Worm (Caenorhabditis elegans): ENCODE results near the gene F54C9.14.

F54C9.14 gene

DNA sequence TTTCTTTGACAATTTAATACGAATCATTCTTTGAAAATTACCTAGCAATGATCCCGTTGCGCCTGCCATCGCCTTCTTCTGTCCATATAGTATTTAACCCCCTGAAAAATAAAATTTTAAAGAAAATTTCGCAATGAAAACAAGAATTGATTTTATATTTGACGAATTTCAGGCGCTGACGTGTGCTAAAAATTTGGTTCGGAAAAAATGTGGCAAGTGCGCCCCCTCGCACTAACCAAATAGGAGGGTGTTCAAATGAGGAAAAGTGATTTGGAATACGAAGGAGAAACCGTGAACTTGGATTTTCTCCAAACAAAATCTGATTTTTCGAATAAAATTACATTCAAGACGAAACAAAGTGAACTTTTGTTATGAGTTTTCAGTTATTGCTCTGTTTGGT lies 3.9 kb downstream of the F54C9.14 start, which contains the start of gene stc-1:
Gene stc-1, minus strand, starts transcription at position 101 of the 400 bp plus-strand sequence.
- no peak for TF ChIP-seq T22C8.4 (GFP tag; IDR thresholded peaks at IDR 0.05)

- TF ChIP-seq ref-1 (GFP tag; conservative IDR thresholded peaks at IDR 0.05): no peak
- no peak for TF ChIP-seq ztf-23 (GFP tag; IDR thresholded peaks at IDR 0.05)
- no peak for TF ChIP-seq med-1 (GFP tag; optimal IDR thresholded peaks at IDR 0.05; ENCODE audit: insufficient read depth)
- no peak for TF ChIP-seq cog-1 (tag; optimal IDR thresholded peaks at IDR 0.05)
- TF ChIP-seq tab-1 (GFP tag; IDR thresholded peaks at IDR 0.05): no peak
- TF ChIP-seq ztf-29 (GFP tag; IDR thresholded peaks at IDR 0.05): no peak
- TF ChIP-seq T22C8.4 (GFP tag; IDR thresholded peaks at IDR 0.05): no peak
- no peak for TF ChIP-seq flt-1 (GFP tag; IDR thresholded peaks at IDR 0.05)
- TF ChIP-seq klf-2 (GFP tag; conservative IDR thresholded peaks at IDR 0.05): no peak
Measured at ce11 chrII:8566806-8567266, 4.7 kb downstream of the F54C9.14 start, which contains the start of gene F54C9.3. F54C9.3 (minus strand) TSS chrII:8566856.

- TF ChIP-seq flt-1 (GFP tag; IDR thresholded peaks at IDR 0.05): no peak
Measured at ce11 chrII:8568234-8568969, 6.3 kb downstream of the F54C9.14 start.

DNA sequence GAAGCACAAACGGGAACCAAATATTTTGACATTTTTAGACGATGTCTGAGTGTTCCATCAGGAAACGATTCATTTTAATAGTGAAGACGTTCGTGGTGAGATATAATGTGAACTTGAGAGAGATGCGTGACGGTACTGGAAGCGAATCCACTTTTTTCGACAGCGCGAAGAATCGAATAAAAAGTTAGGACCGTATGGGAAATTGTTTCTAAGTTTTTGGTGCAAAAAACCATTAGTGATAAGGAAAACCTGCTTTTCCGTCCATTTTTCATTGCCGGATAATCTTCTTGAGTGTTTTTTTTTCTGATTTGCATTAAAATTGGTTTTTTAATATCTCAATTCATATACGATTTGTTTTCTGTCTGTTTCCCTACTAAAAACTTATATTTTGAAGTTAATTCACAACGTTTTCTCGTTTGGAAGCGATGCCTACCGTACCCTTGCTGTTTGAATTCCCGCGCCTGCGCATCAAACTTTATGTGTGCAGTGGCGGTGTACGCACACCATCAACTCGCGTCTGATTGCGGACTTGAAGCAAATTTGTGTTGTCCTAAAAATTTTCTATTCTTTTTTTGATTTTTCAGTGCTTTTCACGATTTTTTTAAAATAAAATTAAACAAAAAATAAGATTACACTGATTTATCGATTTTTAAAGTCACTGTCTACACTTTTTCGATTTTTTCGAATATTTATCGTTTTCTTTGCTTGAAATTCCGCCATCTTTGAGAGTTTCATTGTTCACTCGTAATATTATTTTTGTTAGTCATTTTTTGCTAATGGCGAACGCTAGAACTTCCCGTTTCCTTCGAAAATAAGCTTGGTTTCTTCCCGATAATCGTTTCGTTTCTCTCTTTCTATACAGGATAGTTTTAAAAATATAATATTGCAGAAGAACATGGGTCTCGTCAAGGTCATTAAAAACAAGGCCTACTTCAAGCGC lies 7.2 kb downstream of the F54C9.14 start, which contains the start of the genes col-38 and rpl-5:
Gene col-38, minus strand, starts transcription at position 51 of the 940 bp plus-strand sequence.
Gene rpl-5, plus strand, starts transcription at position 890 of the 940 bp plus-strand sequence.
- no peak for TF ChIP-seq ref-1 (GFP tag; conservative IDR thresholded peaks at IDR 0.05)
- TF ChIP-seq ztf-23 (GFP tag; IDR thresholded peaks at IDR 0.05): peak; percentile 80
- no peak for TF ChIP-seq T22C8.4 (GFP tag; IDR thresholded peaks at IDR 0.05)
- peak; percentile 64 for TF ChIP-seq cog-1 (tag; optimal IDR thresholded peaks at IDR 0.05)
- 0 out of 2 replicates have a peak, but pooled peaks have one; percentile 9 for TF ChIP-seq klf-2 (GFP tag; conservative IDR thresholded peaks at IDR 0.05)
- peak; percentile 78 for TF ChIP-seq flt-1 (GFP tag; IDR thresholded peaks at IDR 0.05)

DNA sequence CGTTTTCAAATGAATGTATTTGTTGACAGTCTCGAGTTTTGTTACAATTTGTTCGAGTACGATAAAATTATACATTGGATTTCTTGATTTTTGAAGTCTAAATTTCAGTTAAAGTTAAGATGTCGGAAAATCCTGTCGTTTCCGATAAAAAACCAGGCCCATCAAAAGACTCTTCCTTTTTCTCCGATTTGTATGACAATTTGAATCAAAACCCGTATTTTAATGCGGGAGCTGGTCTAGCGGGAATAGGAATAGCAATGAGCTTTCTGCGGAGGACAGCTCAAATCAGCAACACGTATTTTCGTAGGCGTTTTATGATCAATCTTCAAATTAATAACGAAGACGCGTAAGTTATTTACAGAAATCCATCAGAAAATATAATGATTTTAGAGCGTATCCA lies 8.9 kb downstream of the F54C9.14 start, which contains the start of gene bcs-1:
Gene bcs-1, plus strand, starts transcription at position 109 of the 400 bp plus-strand sequence.
- TF ChIP-seq klf-2 (GFP tag; conservative IDR thresholded peaks at IDR 0.05) (no peak), med-1 (GFP tag; optimal IDR thresholded peaks at IDR 0.05; ENCODE audit: insufficient read depth) (no peak), cog-1 (tag; optimal IDR thresholded peaks at IDR 0.05) (no peak)

ce11 chrII:8573044-8573443 lies 10.9 kb downstream of the F54C9.14 start, which contains the start of gene F54C9.7:
F54C9.7 (plus strand) TSS chrII:8573344.
- TF ChIP-seq flt-1 (GFP tag; IDR thresholded peaks at IDR 0.05) (no peak), ztf-29 (GFP tag; IDR thresholded peaks at IDR 0.05) (no peak), ref-1 (GFP tag; conservative IDR thresholded peaks at IDR 0.05) (no peak), med-1 (GFP tag; optimal IDR thresholded peaks at IDR 0.05; ENCODE audit: insufficient read depth) (no peak), tab-1 (GFP tag; IDR thresholded peaks at IDR 0.05) (no peak), T22C8.4 (GFP tag; IDR thresholded peaks at IDR 0.05) (no peak), cog-1 (tag; optimal IDR thresholded peaks at IDR 0.05) (no peak), klf-2 (GFP tag; conservative IDR thresholded peaks at IDR 0.05) (no peak), ztf-23 (GFP tag; IDR thresholded peaks at IDR 0.05) (no peak)

DNA sequence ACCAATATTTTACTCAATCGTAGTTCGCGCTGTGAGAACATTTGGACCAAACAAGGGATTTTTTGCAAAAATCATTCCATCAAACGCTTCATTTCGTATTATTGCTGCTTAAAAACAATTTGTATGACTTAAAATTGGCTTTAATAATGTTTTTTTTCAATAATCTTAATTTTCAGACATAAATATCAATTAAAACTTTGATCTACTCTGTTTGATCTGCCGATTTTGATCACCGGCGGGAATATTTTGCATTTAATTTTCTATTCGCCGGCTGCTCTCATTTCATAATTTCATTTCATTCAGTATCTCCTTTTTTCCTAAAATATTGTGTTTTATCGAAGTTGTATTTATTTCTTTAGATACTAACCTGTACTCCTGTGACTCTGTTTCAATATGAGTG lies 13.1 kb downstream of the F54C9.14 start, which contains the start of gene puf-5:
Gene puf-5, plus strand, starts transcription at position 358 of the 400 bp plus-strand sequence.
- TF ChIP-seq ztf-29 (GFP tag; IDR thresholded peaks at IDR 0.05): no peak
- TF ChIP-seq cog-1 (tag; optimal IDR thresholded peaks at IDR 0.05): no peak
- no peak for TF ChIP-seq ref-1 (GFP tag; conservative IDR thresholded peaks at IDR 0.05)
- TF ChIP-seq klf-2 (GFP tag; conservative IDR thresholded peaks at IDR 0.05): no peak
- no peak for TF ChIP-seq med-1 (GFP tag; optimal IDR thresholded peaks at IDR 0.05; ENCODE audit: insufficient read depth)
- TF ChIP-seq T22C8.4 (GFP tag; IDR thresholded peaks at IDR 0.05): no peak
- no peak for TF ChIP-seq ztf-23 (GFP tag; IDR thresholded peaks at IDR 0.05)

ce11 chrII:8577509-8578099 lies 15.5 kb downstream of the F54C9.14 start, which contains the start of gene F54C9.9:
F54C9.9 (plus strand) TSS chrII:8578049.
- TF ChIP-seq ref-1 (GFP tag; conservative IDR thresholded peaks at IDR 0.05) (no peak), med-1 (GFP tag; optimal IDR thresholded peaks at IDR 0.05; ENCODE audit: insufficient read depth) (no peak), tab-1 (GFP tag; IDR thresholded peaks at IDR 0.05) (no peak), flt-1 (GFP tag; IDR thresholded peaks at IDR 0.05) (no peak), cog-1 (tag; optimal IDR thresholded peaks at IDR 0.05) (no peak)

DNA sequence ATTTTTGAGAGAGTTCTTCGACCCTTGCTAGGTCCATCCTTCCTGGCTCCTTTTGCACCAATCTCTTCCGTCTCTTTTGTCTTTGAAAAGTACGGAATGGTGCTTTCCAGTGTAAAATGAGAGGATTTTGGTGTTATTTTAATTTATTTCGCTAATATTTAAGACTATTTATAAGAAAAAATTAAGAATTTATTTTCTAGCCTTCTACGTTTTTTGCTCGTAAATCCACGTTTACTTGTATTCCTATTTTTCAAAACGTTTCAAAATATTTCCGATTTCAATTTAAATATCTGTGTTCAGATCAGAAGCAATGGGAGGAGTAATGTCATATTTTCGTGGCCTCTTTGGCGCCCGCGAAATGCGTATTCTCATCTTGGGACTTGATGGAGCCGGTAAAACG lies 19.6 kb downstream of the F54C9.14 start, which contains the start of gene arl-1:
Gene arl-1, plus strand, starts transcription at position 301 of the 400 bp plus-strand sequence.
- TF ChIP-seq tab-1 (GFP tag; IDR thresholded peaks at IDR 0.05): no peak
- no peak for TF ChIP-seq cog-1 (tag; optimal IDR thresholded peaks at IDR 0.05)
- no peak for TF ChIP-seq ztf-29 (GFP tag; IDR thresholded peaks at IDR 0.05)
- no peak for TF ChIP-seq flt-1 (GFP tag; IDR thresholded peaks at IDR 0.05)
- no peak for TF ChIP-seq ref-1 (GFP tag; conservative IDR thresholded peaks at IDR 0.05)
- no peak for TF ChIP-seq klf-2 (GFP tag; conservative IDR thresholded peaks at IDR 0.05)

Measured in whole organism, midembryonic.